Fruit fly (Drosophila melanogaster) whole organism, pupa: ENCODE measurements around the gene CG13101.

Experiments used
- CG10348 ChIP-seq: fragments of 200-800 bp; sonication (Bioruptor generic); IDR thresholded peaks from 2 replicates; pipeline ENCODE4 v1.3.6; 2022; ENCODE audit warnings: missing biosample characterization, missing genetic modification characterization
- CG12605 ChIP-seq: fragments of 200-800 bp; sonication (Bioruptor generic); IDR thresholded peaks from 2 replicates; pipeline ENCODE4 v1.3.6; 2022; ENCODE audit warnings: missing biosample characterization, missing genetic modification characterization
- CG13204 ChIP-seq: fragments of 200-800 bp; sonication (Bioruptor generic); optimal IDR thresholded peaks from 2 replicates; lab custom pipeline; 2018; ENCODE audit warnings: missing biosample characterization, mild to moderate bottlenecking, missing genetic modification characterization, moderate library complexity
- CG14655 ChIP-seq: fragments of 200-800 bp; sonication (Bioruptor generic); optimal IDR thresholded peaks from 3 replicates; lab custom pipeline; 2017; ENCODE audit warnings: mild to moderate bottlenecking, missing biosample characterization, missing genetic modification reagents, missing genetic modification characterization
- CG15710 ChIP-seq: fragments of 200-800 bp; sonication (Bioruptor generic); optimal IDR thresholded peaks from 2 replicates; lab custom pipeline; 2018; ENCODE audit warnings: missing biosample characterization, mild to moderate bottlenecking, missing genetic modification characterization, moderate library complexity
- CG17806 ChIP-seq: fragments of 200-800 bp; sonication (Bioruptor generic); optimal IDR thresholded peaks from 2 replicates; lab custom pipeline; 2018; ENCODE audit warnings: missing biosample characterization, mild to moderate bottlenecking, missing genetic modification characterization, moderate library complexity
- CG32121 ChIP-seq: fragments of 200-800 bp; sonication (Bioruptor generic); IDR thresholded peaks from 2 replicates; pipeline ENCODE4 v1.3.6; 2022; ENCODE audit warnings: missing biosample characterization, missing genetic modification characterization
- CG34367 ChIP-seq: fragments of 200-800 bp; sonication (Bioruptor generic); optimal IDR thresholded peaks from 2 replicates; lab custom pipeline; 2018; ENCODE audit warnings: missing biosample characterization, mild to moderate bottlenecking, missing genetic modification characterization
- CG4496 ChIP-seq: fragments of 200-800 bp; sonication (Bioruptor generic); IDR thresholded peaks from 3 replicates; pipeline ENCODE4 v1.3.6; 2022; ENCODE audit warnings: missing biosample characterization, missing genetic modification characterization
- CG8159 ChIP-seq: fragments of 200-800 bp; sonication (Bioruptor generic); optimal IDR thresholded peaks from 3 replicates; lab custom pipeline; 2018; ENCODE audit warnings: missing biosample characterization, mild to moderate bottlenecking, missing genetic modification characterization, moderate library complexity
- CG8301 ChIP-seq: fragments of 200-800 bp; sonication (Bioruptor generic); optimal IDR thresholded peaks from 2 replicates; lab custom pipeline; 2018; ENCODE audit warnings: missing biosample characterization, mild to moderate bottlenecking, missing genetic modification characterization
- CG9948 ChIP-seq: fragments of 200-800 bp; sonication (Bioruptor generic); optimal IDR thresholded peaks from 2 replicates; lab custom pipeline; 2018; ENCODE audit warnings: missing biosample characterization, mild to moderate bottlenecking, missing genetic modification characterization, moderate library complexity
- D1 ChIP-seq: fragments of 200-800 bp; sonication (Bioruptor generic); optimal IDR thresholded peaks from 2 replicates; lab custom pipeline; 2018; ENCODE audit warnings: missing biosample characterization, mild to moderate bottlenecking, missing genetic modification characterization, moderate library complexity
- EcR ChIP-seq: fragments of 200-800 bp; sonication (Bioruptor generic); optimal IDR thresholded peaks from 3 replicates; lab custom pipeline; 2019; ENCODE audit warnings: missing biosample characterization, missing genetic modification characterization, mild to moderate bottlenecking, moderate library complexity, missing genetic modification reagents
- Ets98B ChIP-seq: fragments of 200-800 bp; sonication (Bioruptor generic); IDR thresholded peaks from 2 replicates; pipeline ENCODE4 v1.3.6; 2022; ENCODE audit warnings: missing biosample characterization, missing genetic modification characterization
- Pif1A ChIP-seq: fragments of 200-800 bp; sonication (Bioruptor generic); optimal IDR thresholded peaks from 3 replicates; lab custom pipeline; 2016; ENCODE audit warnings: missing biosample characterization, missing genetic modification characterization
- Pif1B ChIP-seq: fragments of 200-800 bp; sonication (Bioruptor generic); optimal IDR thresholded peaks from 3 replicates; lab custom pipeline; 2016; ENCODE audit warnings: missing biosample characterization, missing genetic modification characterization
- Snoo ChIP-seq: fragments of 200-800 bp; sonication (Bioruptor generic); optimal IDR thresholded peaks from 3 replicates; lab custom pipeline; 2017; ENCODE audit warnings: missing biosample characterization, mild to moderate bottlenecking, missing genetic modification characterization, inconsistent platforms
- fd96Ca ChIP-seq: fragments of 200-800 bp; sonication (Bioruptor generic); IDR thresholded peaks from 3 replicates; pipeline ENCODE4 v1.3.6; 2022; ENCODE audit warnings: missing biosample characterization, missing genetic modification characterization
- gl ChIP-seq: fragments of 200-800 bp; sonication (Bioruptor generic); optimal IDR thresholded peaks from 2 replicates; lab custom pipeline; 2018; ENCODE audit warnings: missing biosample characterization, mild to moderate bottlenecking, missing genetic modification characterization
- rn ChIP-seq: fragments of 200-800 bp; sonication (Bioruptor generic); IDR thresholded peaks from 2 replicates; pipeline ENCODE4 v1.3.6; 2022; ENCODE audit warnings: missing biosample characterization, missing genetic modification characterization

Gene CG13101

dm6 chr2L:8957152-8957551, 27.5 kb downstream of the CG13101 start:
- TF ChIP-seq gl (tag; lab: Kevin White, UChicago) (no peak), CG12605 (no peak), CG8159 (no peak), EcR (no peak), rn (GFP tag; lab: Robert Waterston, UW) (no peak), CG4496 (GFP tag; lab: Robert Waterston, UW) (no peak), Ets98B (GFP tag; lab: Robert Waterston, UW) (no peak), CG14655 (no peak), CG8301 (tag; lab: Kevin White, UChicago) (no peak), CG13204 (no peak), CG17806 (no peak), Snoo (tag; lab: Kevin White, UChicago) (no peak)

DNA sequence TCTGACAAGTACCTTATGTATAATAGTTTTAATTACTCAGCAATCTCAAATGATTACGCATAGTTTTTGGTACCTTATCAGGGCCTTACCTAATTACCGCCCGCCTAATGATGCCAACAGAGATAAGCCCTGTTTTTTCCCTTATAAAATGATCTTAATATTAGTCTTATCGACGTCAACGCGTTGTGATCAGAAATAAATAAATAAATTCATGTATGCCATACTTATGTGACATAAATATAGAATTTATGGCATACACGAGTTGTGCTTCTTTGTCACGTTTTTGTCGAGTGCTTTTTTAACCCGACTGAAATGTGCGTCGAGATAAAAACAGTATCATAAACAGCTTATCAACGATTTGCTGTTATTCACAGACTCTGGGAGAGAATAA, 28.3 kb downstream of the CG13101 start:
- TF ChIP-seq CG13204, result no peak
- no peak for TF ChIP-seq gl (tag; lab: Kevin White, UChicago)
- TF ChIP-seq CG34367 (tag; lab: Kevin White, UChicago), result no peak
- TF ChIP-seq CG10348 (GFP tag; lab: Robert Waterston, UW), result no peak
- no peak for TF ChIP-seq Ets98B (GFP tag; lab: Robert Waterston, UW)
- TF ChIP-seq Snoo (tag; lab: Kevin White, UChicago), result no peak
- TF ChIP-seq CG32121, result no peak
- TF ChIP-seq CG8301 (tag; lab: Kevin White, UChicago), result no peak
- TF ChIP-seq CG15710, result no peak
- no peak for TF ChIP-seq fd96Ca (GFP tag; lab: Robert Waterston, UW)
- TF ChIP-seq CG9948 (tag; lab: Kevin White, UChicago), result no peak
- TF ChIP-seq Pif1B (GFP tag; lab: Kevin White, UChicago), result no peak
- TF ChIP-seq D1 (tag; lab: Kevin White, UChicago), result no peak
- no peak for TF ChIP-seq CG14655
- TF ChIP-seq CG17806, result no peak
- no peak for TF ChIP-seq CG12605
- no peak for TF ChIP-seq Pif1A (GFP tag; lab: Kevin White, UChicago)
- TF ChIP-seq CG4496 (GFP tag; lab: Robert Waterston, UW), result no peak
- TF ChIP-seq, all 21 proteins: peak for 0

DNA sequence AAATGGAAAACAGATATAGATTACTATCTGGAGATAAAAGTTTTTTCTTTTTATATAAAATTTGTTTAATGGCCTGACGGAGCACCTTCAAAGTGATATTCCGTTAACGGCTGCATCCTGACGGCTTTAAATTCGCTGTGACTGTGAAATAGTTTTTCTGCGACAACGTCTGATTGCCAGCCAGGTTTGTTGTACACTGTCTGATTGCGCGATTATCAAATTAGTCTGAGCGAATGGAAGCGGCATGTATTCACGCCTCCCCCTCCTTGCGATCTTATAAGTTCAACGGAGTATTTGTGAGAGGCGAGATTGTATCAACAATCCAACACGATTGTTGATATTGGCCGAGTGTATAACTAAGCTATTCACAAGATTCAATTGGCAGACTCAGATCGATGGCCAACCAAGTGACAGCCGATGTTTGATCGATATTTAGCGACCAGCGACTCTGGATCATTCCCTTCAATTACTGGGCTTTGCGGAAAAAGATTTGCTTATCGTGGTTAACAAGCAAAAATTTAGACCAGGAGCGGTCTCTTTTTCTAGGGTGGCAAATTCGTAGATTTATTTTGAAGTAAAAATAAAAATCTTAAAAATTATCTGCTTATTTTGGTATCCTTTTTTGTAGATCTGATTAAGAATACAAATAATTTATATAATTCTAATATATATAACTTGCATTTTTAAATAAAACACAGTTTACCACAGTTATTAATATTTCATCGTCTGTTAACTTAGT, 28.9 kb downstream of the CG13101 start:
- TF ChIP-seq Pif1A (GFP tag; lab: Kevin White, UChicago) (no peak), CG32121 (no peak), CG9948 (tag; lab: Kevin White, UChicago) (no peak), Ets98B (GFP tag; lab: Robert Waterston, UW) (no peak), CG8301 (tag; lab: Kevin White, UChicago) (no peak), fd96Ca (GFP tag; lab: Robert Waterston, UW) (no peak), CG34367 (tag; lab: Kevin White, UChicago) (no peak), CG14655 (no peak), Pif1B (GFP tag; lab: Kevin White, UChicago) (no peak), CG8159 (no peak), CG15710 (no peak), Snoo (tag; lab: Kevin White, UChicago) (no peak), rn (GFP tag; lab: Robert Waterston, UW) (no peak), CG12605 (no peak), gl (tag; lab: Kevin White, UChicago) (no peak), CG17806 (no peak), CG13204 (no peak), CG4496 (GFP tag; lab: Robert Waterston, UW) (no peak)

- TF ChIP-seq CG14655, result peak; percentile 60
- peak; percentile 23 for TF ChIP-seq Pif1B (GFP tag; lab: Kevin White, UChicago)
- TF ChIP-seq Snoo (tag; lab: Kevin White, UChicago), result no peak
- TF ChIP-seq CG13204, result no peak
- TF ChIP-seq CG34367 (tag; lab: Kevin White, UChicago), result no peak
- peak; percentile 74 for TF ChIP-seq CG32121
- peak; percentile 78 for TF ChIP-seq CG4496 (GFP tag; lab: Robert Waterston, UW)
- peak; percentile 36 for TF ChIP-seq CG8159
- TF ChIP-seq CG17806, result peak; percentile 41
- TF ChIP-seq D1 (tag; lab: Kevin White, UChicago), result peak; percentile 75
- TF ChIP-seq rn (GFP tag; lab: Robert Waterston, UW), result no peak
- TF ChIP-seq CG8301 (tag; lab: Kevin White, UChicago), result peak; percentile 52
- peak; percentile 67 for TF ChIP-seq CG12605
- no peak for TF ChIP-seq gl (tag; lab: Kevin White, UChicago)
- no peak for TF ChIP-seq CG10348 (GFP tag; lab: Robert Waterston, UW)
- TF ChIP-seq CG15710, result peak; percentile 40
- TF ChIP-seq fd96Ca (GFP tag; lab: Robert Waterston, UW), result no peak; the same call in 1 of the 3 replicates
- peak; percentile 29 for TF ChIP-seq EcR
- TF ChIP-seq Ets98B (GFP tag; lab: Robert Waterston, UW), result peak; percentile 79
- peak; percentile 60 for TF ChIP-seq Pif1A (GFP tag; lab: Kevin White, UChicago)
- TF ChIP-seq CG9948 (tag; lab: Kevin White, UChicago), result peak; percentile 17
These were observed 32.3 kb downstream of the CG13101 start for dm6 chr2L:8952194-8953037.
